Worm (Caenorhabditis elegans): ENCODE measurements around the gene eat-6.

- TF ChIP-seq ces-1 (GFP tag; optimal IDR thresholded peaks at IDR 0.05) = no peak
- no peak for TF ChIP-seq ztf-11 (tag; optimal IDR thresholded peaks at IDR 0.05)
- TF ChIP-seq nhr-28 (tag; optimal IDR thresholded peaks at IDR 0.05) = no peak
- no peak for TF ChIP-seq sptf-1 (tag; optimal IDR thresholded peaks at IDR 0.05)
- TF ChIP-seq mep-1 (tag; optimal IDR thresholded peaks at IDR 0.05) = no peak
- no peak for TF ChIP-seq cnd-1 (tag; optimal IDR thresholded peaks at IDR 0.05)
- TF ChIP-seq snpc-4 (tag; optimal IDR thresholded peaks at IDR 0.05) = no peak
- TF ChIP-seq blmp-1 (tag; optimal IDR thresholded peaks at IDR 0.05) = no peak
- no peak for TF ChIP-seq elt-1 (tag; optimal IDR thresholded peaks at IDR 0.05; ENCODE audit: borderline replicate concordance, insufficient read depth)
- TF ChIP-seq lin-13 (tag; optimal IDR thresholded peaks at IDR 0.05) = no peak
Measured at ce11 chrV:13161052-13161451, 31.3 kb upstream of the eat-6 start.
